Worm (Caenorhabditis elegans): Measurements from ENCODE around the gene wht-3.

- TF ChIP-seq dao-5 (tag; optimal IDR thresholded peaks at IDR 0.05) (no peak), him-1 (tag; optimal IDR thresholded peaks at IDR 0.05) (no peak)
Measured at ce11 chrIII:4113594-4113993, 37.8 kb downstream of the wht-3 start.
